Fruit fly (Drosophila melanogaster) whole organism, prepupa: ENCODE measurements around the gene Elo68alpha.

Source experiments
- Blimp-1 ChIP-seq: fragments of 200-800 bp; sonication (Bioruptor generic); optimal IDR thresholded peaks from 3 replicates; lab custom pipeline; 2017; ENCODE audit warnings: missing biosample characterization, missing genetic modification characterization, mild to moderate bottlenecking, moderate library complexity, missing genetic modification reagents
- CG10631 ChIP-seq: fragments of 200-800 bp; sonication (Bioruptor generic); optimal IDR thresholded peaks from 2 replicates; lab custom pipeline; 2016; ENCODE audit warnings: missing biosample characterization, missing genetic modification characterization
- CG10669 ChIP-seq: fragments of 200-800 bp; sonication (Bioruptor generic); optimal IDR thresholded peaks from 3 replicates; lab custom pipeline; 2018; ENCODE audit warnings: missing biosample characterization, mild to moderate bottlenecking, missing genetic modification characterization, moderate library complexity
- CG11294 ChIP-seq: fragments of 200-800 bp; sonication (Bioruptor generic); IDR thresholded peaks from 2 replicates; pipeline ENCODE4 v1.3.6; 2022; ENCODE audit warnings: missing biosample characterization, missing genetic modification characterization
- CG11902 ChIP-seq: fragments of 200-800 bp; sonication (Bioruptor generic); optimal IDR thresholded peaks from 3 replicates; lab custom pipeline; 2016; ENCODE audit warnings: missing biosample characterization, missing genetic modification characterization
- CG15336 ChIP-seq: fragments of 200-800 bp; sonication (Bioruptor generic); IDR thresholded peaks from 2 replicates; pipeline ENCODE4 v1.3.6; 2022; ENCODE audit warnings: missing biosample characterization, missing genetic modification characterization
- CG1621 ChIP-seq: fragments of 200-800 bp; sonication (Bioruptor generic); optimal IDR thresholded peaks from 3 replicates; lab custom pipeline; 2018; ENCODE audit warnings: missing biosample characterization, mild to moderate bottlenecking, missing genetic modification characterization
- CG16779 ChIP-seq: fragments of 200-800 bp; sonication (Bioruptor generic); optimal IDR thresholded peaks from 3 replicates; lab custom pipeline; 2017; ENCODE audit warnings: missing biosample characterization, mild to moderate bottlenecking, missing genetic modification characterization
- CG3032 ChIP-seq: fragments of 200-800 bp; optimal IDR thresholded peaks from 2 replicates; lab custom pipeline; 2019; ENCODE audit warnings: missing biosample characterization, mild to moderate bottlenecking, missing genetic modification characterization, moderate library complexity
- CG31627 ChIP-seq: fragments of 200-800 bp; sonication (Bioruptor generic); optimal IDR thresholded peaks from 3 replicates; lab custom pipeline; 2016; ENCODE audit warnings: missing biosample characterization, missing genetic modification characterization
- CG32006 ChIP-seq: fragments of 200-800 bp; sonication (Bioruptor generic); optimal IDR thresholded peaks from 3 replicates; lab custom pipeline; 2017; ENCODE audit warnings: missing biosample characterization, mild to moderate bottlenecking, missing genetic modification characterization
- CG6276 ChIP-seq: fragments of 200-800 bp; sonication (Bioruptor generic); optimal IDR thresholded peaks from 2 replicates; lab custom pipeline; 2017; ENCODE audit warnings: missing biosample characterization, mild to moderate bottlenecking, missing genetic modification characterization
- CG6792 ChIP-seq: fragments of 200-800 bp; sonication (Bioruptor generic); optimal IDR thresholded peaks from 3 replicates; lab custom pipeline; 2016; ENCODE audit warnings: missing biosample characterization, missing genetic modification characterization
- CG7368 ChIP-seq: fragments of 200-800 bp; sonication (Bioruptor generic); optimal IDR thresholded peaks from 3 replicates; lab custom pipeline; 2016; ENCODE audit warnings: missing biosample characterization, missing genetic modification characterization
- CG8319 ChIP-seq: fragments of 200-800 bp; sonication (Bioruptor generic); optimal IDR thresholded peaks from 3 replicates; lab custom pipeline; 2016; ENCODE audit warnings: missing biosample characterization, missing genetic modification characterization
- CG9139 ChIP-seq: fragments of 200-800 bp; sonication (Bioruptor generic); optimal IDR thresholded peaks from 3 replicates; lab custom pipeline; 2017; ENCODE audit warnings: missing biosample characterization, mild to moderate bottlenecking, missing genetic modification characterization
- Ets96B ChIP-seq: fragments of 200-800 bp; optimal IDR thresholded peaks from 2 replicates; lab custom pipeline; 2019; ENCODE audit warnings: missing biosample characterization, mild to moderate bottlenecking, missing genetic modification characterization, moderate library complexity
- Gug ChIP-seq: fragments of 200-800 bp; sonication (Bioruptor generic); IDR thresholded peaks from 2 replicates; pipeline ENCODE4 v1.3.6; 2022; ENCODE audit warnings: missing biosample characterization, missing genetic modification characterization
- Hr38 ChIP-seq: sonication (Bioruptor generic); optimal IDR thresholded peaks from 2 replicates; lab custom pipeline; 2016; ENCODE audit warnings: missing biosample characterization, missing genetic modification characterization
- Hr39 ChIP-seq: fragments of 200-800 bp; sonication (Bioruptor generic); optimal IDR thresholded peaks from 2 replicates; lab custom pipeline; 2016; ENCODE audit warnings: missing biosample characterization, missing genetic modification characterization
- Hr4 ChIP-seq: fragments of 200-800 bp; sonication (Bioruptor generic); optimal IDR thresholded peaks from 3 replicates; lab custom pipeline; 2016; ENCODE audit warnings: missing biosample characterization, missing genetic modification characterization
- Met ChIP-seq: fragments of 200-800 bp; sonication (Bioruptor generic); optimal IDR thresholded peaks from 3 replicates; lab custom pipeline; 2016; ENCODE audit warnings: missing biosample characterization, missing genetic modification characterization
- OdsH ChIP-seq: fragments of 200-800 bp; sonication (Bioruptor generic); optimal IDR thresholded peaks from 3 replicates; lab custom pipeline; 2016; ENCODE audit warnings: missing biosample characterization, missing genetic modification characterization
- Smox ChIP-seq: fragments of 200-800 bp; sonication (Bioruptor generic); optimal IDR thresholded peaks from 3 replicates; lab custom pipeline; 2016; ENCODE audit warnings: missing biosample characterization, missing genetic modification characterization
- Sox102F ChIP-seq: fragments of 200-800 bp; sonication (Bioruptor generic); optimal IDR thresholded peaks from 2 replicates; lab custom pipeline; 2016; ENCODE audit warnings: missing biosample characterization, mild to moderate bottlenecking, missing genetic modification characterization
- Sox14 ChIP-seq: fragments of 200-800 bp; sonication (Bioruptor generic); optimal IDR thresholded peaks from 3 replicates; lab custom pipeline; 2016; ENCODE audit warnings: missing biosample characterization, missing genetic modification characterization
- Sox15 ChIP-seq: fragments of 200-800 bp; sonication (Bioruptor generic); optimal IDR thresholded peaks from 3 replicates; lab custom pipeline; 2016; ENCODE audit warnings: missing biosample characterization, missing genetic modification characterization
- achi ChIP-seq: fragments of 200-800 bp; sonication (Bioruptor generic); optimal IDR thresholded peaks from 3 replicates; lab custom pipeline; 2016; ENCODE audit warnings: missing biosample characterization, missing genetic modification characterization
- acj6 ChIP-seq: fragments of 200-800 bp; sonication (Bioruptor generic); optimal IDR thresholded peaks from 3 replicates; lab custom pipeline; 2016; ENCODE audit warnings: missing biosample characterization, missing genetic modification characterization
- dac ChIP-seq: fragments of 200-800 bp; sonication (Bioruptor generic); optimal IDR thresholded peaks from 2 replicates; lab custom pipeline; 2017; ENCODE audit warnings: missing biosample characterization, mild to moderate bottlenecking, missing genetic modification characterization
- dsx ChIP-seq: fragments of 200-800 bp; optimal IDR thresholded peaks from 3 replicates; lab custom pipeline; 2019; ENCODE audit warnings: missing biosample characterization, mild to moderate bottlenecking, missing genetic modification characterization, moderate library complexity; ENCODE audit not compliant: poor library complexity, severe bottlenecking
- eg ChIP-seq: fragments of 200-800 bp; sonication (Bioruptor generic); IDR thresholded peaks from 3 replicates; pipeline ENCODE4 v1.3.6; 2022; ENCODE audit warnings: missing biosample characterization, missing genetic modification characterization
- esn ChIP-seq: fragments of 200-800 bp; sonication (Bioruptor generic); optimal IDR thresholded peaks from 2 replicates; lab custom pipeline; 2016; ENCODE audit warnings: missing biosample characterization, mild to moderate bottlenecking, missing genetic modification characterization, moderate library complexity
- fd59A ChIP-seq: fragments of 200-800 bp; sonication (Bioruptor generic); optimal IDR thresholded peaks from 2 replicates; lab custom pipeline; 2017; ENCODE audit warnings: missing biosample characterization, mild to moderate bottlenecking, missing genetic modification characterization, missing genetic modification reagents
- fd85E ChIP-seq: fragments of 200-800 bp; sonication (Bioruptor generic); optimal IDR thresholded peaks from 3 replicates; lab custom pipeline; 2016; ENCODE audit warnings: missing biosample characterization, missing genetic modification characterization
- fkh ChIP-seq: fragments of 200-800 bp; sonication (Bioruptor generic); optimal IDR thresholded peaks from 3 replicates; lab custom pipeline; 2017; ENCODE audit warnings: missing biosample characterization, mild to moderate bottlenecking, missing genetic modification characterization, moderate library complexity
- net ChIP-seq: fragments of 200-800 bp; sonication (Bioruptor generic); optimal IDR thresholded peaks from 3 replicates; lab custom pipeline; 2016; ENCODE audit warnings: missing biosample characterization, missing genetic modification characterization
- pdm3 ChIP-seq: fragments of 200-800 bp; sonication (Bioruptor generic); optimal IDR thresholded peaks from 3 replicates; lab custom pipeline; 2016; ENCODE audit warnings: missing biosample characterization, missing genetic modification characterization
- salr ChIP-seq, 2 experiments: fragments of 200-800 bp; sonication (Bioruptor generic); optimal IDR thresholded peaks; 3 replicates each; lab custom pipeline; 2016 to 2018; ENCODE audit warnings: missing biosample characterization in 2 of 2, missing genetic modification characterization in 2 of 2, mild to moderate bottlenecking in 1 of 2
- spab ChIP-seq: fragments of 200-800 bp; sonication (Bioruptor generic); optimal IDR thresholded peaks from 2 replicates; lab custom pipeline; 2017; ENCODE audit warnings: missing biosample characterization, mild to moderate bottlenecking, missing genetic modification characterization, missing genetic modification reagents
- ss ChIP-seq, 2 experiments: fragments of 200-800 bp; sonication (Bioruptor generic); optimal IDR thresholded peaks; 2 replicates in 1 of 2; 3 replicates in 1 of 2; lab custom pipeline; 2017 to 2018; ENCODE audit warnings: mild to moderate bottlenecking in 2 of 2, missing biosample characterization in 2 of 2, missing genetic modification characterization in 2 of 2, moderate library complexity in 1 of 2
- svp ChIP-seq: fragments of 200-800 bp; sonication (Bioruptor generic); peaks from one replicate; lab custom pipeline; 2016; ENCODE audit warnings: missing biosample characterization, missing genetic modification characterization
- vri ChIP-seq: fragments of 200-800 bp; sonication (Bioruptor generic); optimal IDR thresholded peaks from 3 replicates; lab custom pipeline; 2016; ENCODE audit warnings: missing biosample characterization, mild to moderate bottlenecking, missing genetic modification characterization

Elo68alpha gene

dm6 chr3L:11120419-11120958, 17.7 kb upstream of the Elo68alpha start, which contains the start of the genes FoxK and mRpL2 (continued):
- TF ChIP-seq Smox (GFP tag; lab: Kevin White, UChicago) (peak; percentile 28), CG6792 (GFP tag; lab: Kevin White, UChicago) (peak; percentile 37), OdsH (peak; percentile 43), spab (GFP tag; lab: Kevin White, UChicago) (peak; percentile 86), acj6 (no peak), CG10631 (GFP tag; lab: Kevin White, UChicago) (peak; percentile 47), Hr4 (GFP tag; lab: Kevin White, UChicago) (peak; percentile 61), Sox14 (GFP tag; lab: Kevin White, UChicago) (peak; percentile 62), dsx (GFP tag; lab: Kevin White, UChicago) (peak; percentile 77), vri (peak; percentile 85), Met (GFP tag; lab: Kevin White, UChicago) (peak; percentile 62), Gug (GFP tag; lab: Robert Waterston, UW) (0 out of 2 replicates have a peak, but pooled peaks have one; percentile 9), CG7368 (GFP tag; lab: Kevin White, UChicago) (peak; percentile 58), salr (GFP tag; optimal IDR thresholded peaks at IDR 0.05; lab: Kevin White, UChicago) (peak; percentile 54 to 90)

dm6 chr3L:11119901-11120418, 17.1 kb upstream of the Elo68alpha start:
- TF ChIP-seq Sox15 (GFP tag; lab: Kevin White, UChicago), result no peak
- TF ChIP-seq net (GFP tag; lab: Kevin White, UChicago), result no peak
- TF ChIP-seq OdsH, result no peak
- TF ChIP-seq dsx (GFP tag; lab: Kevin White, UChicago), result no peak
- peak; percentile 98 for TF ChIP-seq fkh
- TF ChIP-seq Ets96B (tag; lab: Kevin White, UChicago), result no peak
- no peak for TF ChIP-seq CG6276 (GFP tag; lab: Kevin White, UChicago)
- TF ChIP-seq ss (GFP tag; optimal IDR thresholded peaks at IDR 0.05; lab: Kevin White, UChicago), result no peak
- TF ChIP-seq CG10669, result no peak
- no peak for TF ChIP-seq CG9139 (GFP tag; lab: Kevin White, UChicago)
- peak; percentile 78 for TF ChIP-seq vri
- no peak for TF ChIP-seq Sox102F (GFP tag; lab: Kevin White, UChicago)
- no peak for TF ChIP-seq CG1621 (tag; lab: Kevin White, UChicago)
- TF ChIP-seq Blimp-1 (GFP tag; lab: Kevin White, UChicago), result no peak
- no peak for TF ChIP-seq svp (GFP tag; lab: Kevin White, UChicago)
- no peak for TF ChIP-seq achi (GFP tag; lab: Kevin White, UChicago)
- TF ChIP-seq, all 60 proteins: peak for 2

- TF ChIP-seq CG11294, result no peak
- no peak for TF ChIP-seq dac (GFP tag; lab: Kevin White, UChicago)
- peak; percentile 18 for TF ChIP-seq Sox14 (GFP tag; lab: Kevin White, UChicago)
- TF ChIP-seq Hr39, result peak; percentile 7
- no peak for TF ChIP-seq CG32006 (GFP tag; lab: Kevin White, UChicago)
- no peak for TF ChIP-seq Blimp-1 (GFP tag; lab: Kevin White, UChicago)
- no peak for TF ChIP-seq CG8319 (GFP tag; lab: Kevin White, UChicago)
- peak; percentile 4 for TF ChIP-seq CG3032 (tag; lab: Kevin White, UChicago)
- TF ChIP-seq CG6792 (GFP tag; lab: Kevin White, UChicago), result no peak
- TF ChIP-seq Met (GFP tag; lab: Kevin White, UChicago), result peak; percentile 5
- TF ChIP-seq dsx (GFP tag; lab: Kevin White, UChicago), result no peak
- TF ChIP-seq fd85E (GFP tag; lab: Kevin White, UChicago), result no peak
- peak; percentile 13 for TF ChIP-seq CG9139 (GFP tag; lab: Kevin White, UChicago)
- no peak for TF ChIP-seq fd59A (GFP tag; lab: Kevin White, UChicago)
- TF ChIP-seq CG10669, result no peak
- TF ChIP-seq eg (GFP tag; lab: Robert Waterston, UW), result peak; percentile 60; the same call in 2 of the 3 replicates
- no peak for TF ChIP-seq OdsH
- TF ChIP-seq esn, result peak; percentile 1
- TF ChIP-seq pdm3 (GFP tag; lab: Kevin White, UChicago), result no peak
- no peak for TF ChIP-seq Hr4 (GFP tag; lab: Kevin White, UChicago)
- TF ChIP-seq CG15336 (GFP tag; lab: Robert Waterston, UW), result no peak
- peak; percentile 19 for TF ChIP-seq CG31627
- TF ChIP-seq Gug (GFP tag; lab: Robert Waterston, UW), result 0 out of 2 replicates have a peak, but pooled peaks have one; percentile 9
- no peak for TF ChIP-seq achi (GFP tag; lab: Kevin White, UChicago)
- no peak for TF ChIP-seq Hr38
- TF ChIP-seq CG7368 (GFP tag; lab: Kevin White, UChicago), result no peak
- no peak for TF ChIP-seq CG11902 (GFP tag; lab: Kevin White, UChicago)
- no peak for TF ChIP-seq CG16779 (tag; lab: Kevin White, UChicago)
- peak; percentile 60 for TF ChIP-seq svp (GFP tag; lab: Kevin White, UChicago)
- TF ChIP-seq salr (GFP tag; optimal IDR thresholded peaks at IDR 0.05; lab: Kevin White, UChicago), result peak in 1 of 2 experiments; percentile 19
These were observed 16.6 kb upstream of the Elo68alpha start for dm6 chr3L:11119396-11119900.
